Worm (Caenorhabditis elegans) whole organism, mixed stage, embryonic: ENCODE results near the gene srv-27.

ENCODE experiments used
- elt-3 ChIP-seq: fragments of 150-350 bp; optimal IDR thresholded peaks from 2 replicates; lab custom pipeline; 2014; ENCODE audit warnings: missing biosample characterization, missing genetic modification characterization
- lsy-2 ChIP-seq: fragments of 150-350 bp; optimal IDR thresholded peaks from 2 replicates; lab custom pipeline; 2014; ENCODE audit warnings: missing biosample characterization, missing genetic modification characterization
- nhr-12 ChIP-seq: fragments of 150-350 bp; optimal IDR thresholded peaks from 2 replicates; lab custom pipeline; 2014; ENCODE audit warnings: missing biosample characterization, missing genetic modification characterization
- nhr-28 ChIP-seq: fragments of 150-350 bp; optimal IDR thresholded peaks from 2 replicates; lab custom pipeline; 2014; ENCODE audit warnings: missing biosample characterization, missing genetic modification characterization

ce11 chrIV:6275671-6276209 lies 22.4 kb downstream of the srv-27 start, which contains the start of the genes aat-4 and T13A10.1:
- TF ChIP-seq lsy-2 (tag; lab: Kevin White, UChicago): no peak
- no peak for TF ChIP-seq elt-3 (tag; lab: Kevin White, UChicago)
- TF ChIP-seq nhr-12: no peak
- no peak for TF ChIP-seq nhr-28 (tag; lab: Kevin White, UChicago)
